Fruit fly (Drosophila melanogaster): ENCODE data around the gene MED14.

Gene MED14

dm6 chr3L:555898-556540, 37.0 kb upstream of the MED14 start:
- TF ChIP-seq Rel (GFP tag; optimal IDR thresholded peaks at IDR 0.05) (no peak), Rel (tag; optimal IDR thresholded peaks at IDR 0.05) (peak; percentile 45), dsf (GFP tag; optimal IDR thresholded peaks at IDR 0.05; ENCODE audit: borderline replicate concordance) (no peak), foxo (GFP tag; optimal IDR thresholded peaks at IDR 0.05) (no peak), Hr83 (GFP tag; optimal IDR thresholded peaks at IDR 0.05; ENCODE audit: poor library complexity, severe bottlenecking) (no peak), woc (GFP tag; optimal IDR thresholded peaks at IDR 0.05) (no peak), GATAd (GFP tag; optimal IDR thresholded peaks at IDR 0.05) (no peak), Myc (optimal IDR thresholded peaks at IDR 0.05) (no peak)

dm6 chr3L:557294-557693, 35.8 kb upstream of the MED14 start:
- peak; percentile 49 for TF ChIP-seq rgr (GFP tag; optimal IDR thresholded peaks at IDR 0.05)
- TF ChIP-seq woc (GFP tag; optimal IDR thresholded peaks at IDR 0.05) = no peak
- TF ChIP-seq ey (GFP tag; optimal IDR thresholded peaks at IDR 0.05) = peak; percentile 51
- TF ChIP-seq dsf (GFP tag; optimal IDR thresholded peaks at IDR 0.05; ENCODE audit: borderline replicate concordance) = no peak
- peak; percentile 51 for TF ChIP-seq h (GFP tag; optimal IDR thresholded peaks at IDR 0.05)
- TF ChIP-seq psq (GFP tag; optimal IDR thresholded peaks at IDR 0.05) = peak; percentile 31
- peak; percentile 53 for TF ChIP-seq HLH106 (tag; optimal IDR thresholded peaks at IDR 0.05)
- no peak for TF ChIP-seq sv (GFP tag; optimal IDR thresholded peaks at IDR 0.05)
- peak; percentile 8 for TF ChIP-seq Sp1 (GFP tag; optimal IDR thresholded peaks at IDR 0.05)
- TF ChIP-seq usp (GFP tag; optimal IDR thresholded peaks at IDR 0.05) = no peak
- TF ChIP-seq GATAd (GFP tag; optimal IDR thresholded peaks at IDR 0.05) = no peak
- TF ChIP-seq Hr83 (GFP tag; optimal IDR thresholded peaks at IDR 0.05; ENCODE audit: poor library complexity, severe bottlenecking) = no peak
- TF ChIP-seq fru (GFP tag; optimal IDR thresholded peaks at IDR 0.05) = peak; percentile 41
- peak; percentile 20 for TF ChIP-seq OdsH (GFP tag; optimal IDR thresholded peaks at IDR 0.05)
- TF ChIP-seq foxo (GFP tag; optimal IDR thresholded peaks at IDR 0.05) = peak in 1 of 2 experiments; percentile 66
- TF ChIP-seq br (GFP tag; optimal IDR thresholded peaks at IDR 0.05) = peak; percentile 52
- TF ChIP-seq dmrt93B (GFP tag; optimal IDR thresholded peaks at IDR 0.05) = peak; percentile 10

- TF ChIP-seq dmrt93B (GFP tag; optimal IDR thresholded peaks at IDR 0.05) = no peak
- no peak for TF ChIP-seq CG9705 (GFP tag; optimal IDR thresholded peaks at IDR 0.05)
- no peak for TF ChIP-seq Rel (GFP tag; optimal IDR thresholded peaks at IDR 0.05)
- TF ChIP-seq Rel (tag; optimal IDR thresholded peaks at IDR 0.05) = peak; percentile 27
- TF ChIP-seq brk (GFP tag; optimal IDR thresholded peaks at IDR 0.05) = no peak
- TF ChIP-seq jim (GFP tag; optimal IDR thresholded peaks at IDR 0.05) = no peak
- TF ChIP-seq GATAd (GFP tag; optimal IDR thresholded peaks at IDR 0.05) = no peak
Observed at dm6 chr3L:559390-560034, 33.5 kb upstream of the MED14 start.

- peak; percentile 28 for TF ChIP-seq Dfd (GFP tag; optimal IDR thresholded peaks at IDR 0.05)
- no peak for TF ChIP-seq CG9705 (GFP tag; optimal IDR thresholded peaks at IDR 0.05)
Observed at dm6 chr3L:561117-561516, 31.9 kb upstream of the MED14 start.

- TF ChIP-seq Vsx2 (GFP tag; optimal IDR thresholded peaks at IDR 0.05; ENCODE audit: partially characterized antibody) (no peak), h (GFP tag; optimal IDR thresholded peaks at IDR 0.05) (no peak), Dfd (GFP tag; optimal IDR thresholded peaks at IDR 0.05) (no peak), Hnf4 (GFP tag; optimal IDR thresholded peaks at IDR 0.05) (no peak), CG9705 (GFP tag; optimal IDR thresholded peaks at IDR 0.05) (no peak), OdsH (GFP tag; optimal IDR thresholded peaks at IDR 0.05) (no peak), sage (GFP tag; optimal IDR thresholded peaks at IDR 0.05) (no peak), CG32264 (GFP tag; optimal IDR thresholded peaks at IDR 0.05) (no peak), Hr78 (GFP tag; optimal IDR thresholded peaks at IDR 0.05) (no peak), br (GFP tag; optimal IDR thresholded peaks at IDR 0.05) (no peak)
Observed at dm6 chr3L:561772-562454, 31.1 kb upstream of the MED14 start.
